Worm (Caenorhabditis elegans) whole organism, L4 larva: ENCODE data around the gene msp-10.

ENCODE experiments used
- T26A8.4 ChIP-seq: fragments of 200-800 bp; sonication (Bioruptor generic); IDR thresholded peaks from 2 replicates; pipeline ENCODE4 v1.3.6; 2022; ENCODE audit warnings: missing genetic modification characterization, missing compliant biosample characterization
- ama-1 ChIP-seq: fragments of 150-350 bp; optimal IDR thresholded peaks from 2 replicates; lab custom pipeline; 2014; ENCODE audit warnings: inconsistent platforms, mixed read lengths
- attf-4 ChIP-seq: sonication (generic microtip); optimal IDR thresholded peaks from 3 replicates; lab custom pipeline; 2017; ENCODE audit warnings: missing biosample characterization, missing genetic modification characterization
- ceh-28 ChIP-seq: fragments of 150-350 bp; optimal IDR thresholded peaks from 2 replicates; lab custom pipeline; 2014; ENCODE audit warnings: missing biosample characterization, missing genetic modification reagents, missing genetic modification characterization
- hlh-11 ChIP-seq: fragments of 200-800 bp; sonication (Bioruptor generic); optimal IDR thresholded peaks from 2 replicates; lab custom pipeline; 2018; ENCODE audit warnings: mild to moderate bottlenecking, missing genetic modification characterization, missing compliant biosample characterization
- mdl-1 ChIP-seq, 2 experiments: fragments of 150-350 bp in 1 of 2; sonication (generic microtip) in 1 of 2; optimal IDR thresholded peaks; 2 replicates each; lab custom pipeline; 2014 to 2017; ENCODE audit warnings: missing biosample characterization in 2 of 2, missing genetic modification characterization in 2 of 2
- mes-2 ChIP-seq: sonication (generic microtip); optimal IDR thresholded peaks from 2 replicates; lab custom pipeline; 2016; ENCODE audit warnings: missing genotype, mild to moderate bottlenecking, missing genetic modification characterization, missing compliant biosample characterization; ENCODE audit not compliant: poor library complexity, severe bottlenecking
- pha-4 ChIP-seq, 2 experiments: fragments of 150-350 bp in 1 of 2; fragments of 200-800 bp in 1 of 2; sonication (Bioruptor generic) in 1 of 2; IDR thresholded peaks in 1 of 2; optimal IDR thresholded peaks in 1 of 2; 2 replicates each; pipeline versions ENCODE4 v1.3.6 to Lab custom; 2014 to 2022; ENCODE audit warnings: missing genetic modification characterization in 2 of 2, missing genetic modification reagents in 2 of 2, missing biosample characterization in 1 of 2, missing compliant biosample characterization in 1 of 2
- spr-1 ChIP-seq: sonication (generic microtip); optimal IDR thresholded peaks from 2 replicates; lab custom pipeline; 2016; ENCODE audit warnings: mild to moderate bottlenecking, missing genetic modification characterization, missing compliant biosample characterization

ce11 chrIV:9867915-9868314 lies 30.5 kb downstream of the msp-10 start:
- no peak for TF ChIP-seq ama-1 (lab: Kevin White, UChicago)
- TF ChIP-seq mes-2 (tag; lab: Kevin White, UChicago) = peak; percentile 41
- peak in 1 of 2 experiments; percentile 72 for TF ChIP-seq mdl-1 (tag; optimal IDR thresholded peaks at IDR 0.05; lab: Kevin White, UChicago)
- no peak for TF ChIP-seq ceh-28
- no peak for TF ChIP-seq T26A8.4 (GFP tag; lab: Robert Waterston, UW)
- TF ChIP-seq hlh-11 = peak; percentile 90
- TF ChIP-seq pha-4 (GFP tag; IDR thresholded peaks at IDR 0.05; lab: Robert Waterston, UW) = no peak
- TF ChIP-seq pha-4 (tag; optimal IDR thresholded peaks at IDR 0.05; lab: Kevin White, UChicago) = no peak
- TF ChIP-seq spr-1 (tag; lab: Kevin White, UChicago) = no peak
- no peak for TF ChIP-seq attf-4 (tag; lab: Kevin White, UChicago)
